Fruit fly (Drosophila melanogaster) whole organism, embryonic: ENCODE results near the gene CG44139.

Experiments used
- B-H1 ChIP-seq: fragments of 200-800 bp; sonication (Bioruptor generic); IDR thresholded peaks from 3 replicates; pipeline ENCODE4 v1.3.6; 2022; ENCODE audit warnings: missing biosample characterization, missing genetic modification characterization
- BEAF-32 ChIP-seq: fragments of 200-800 bp; sonication (Bioruptor generic); optimal IDR thresholded peaks from 3 replicates; lab custom pipeline; 2017; ENCODE audit warnings: missing biosample characterization, missing genetic modification characterization, mild to moderate bottlenecking, moderate library complexity, missing genetic modification reagents
- C15 ChIP-seq: fragments of 200-800 bp; sonication (Bioruptor generic); IDR thresholded peaks from 3 replicates; pipeline ENCODE4 v1.3.6; 2022; ENCODE audit warnings: missing biosample characterization, missing genetic modification characterization
- CG1024 ChIP-seq: fragments of 200-800 bp; sonication (Bioruptor generic); IDR thresholded peaks from 2 replicates; pipeline ENCODE4 v1.3.6; 2022; ENCODE audit warnings: missing biosample characterization, missing genetic modification characterization
- CG10274 ChIP-seq: fragments of 200-800 bp; sonication (Bioruptor generic); optimal IDR thresholded peaks from 3 replicates; lab custom pipeline; 2017; ENCODE audit warnings: missing biosample characterization, mild to moderate bottlenecking, missing genetic modification characterization
- CG10959 ChIP-seq: fragments of 200-800 bp; sonication (Bioruptor generic); IDR thresholded peaks from 2 replicates; pipeline ENCODE4 v1.3.6; 2022; ENCODE audit warnings: missing biosample characterization, missing genetic modification characterization
- CG11085 ChIP-seq: fragments of 200-800 bp; sonication (Bioruptor generic); IDR thresholded peaks from 2 replicates; pipeline ENCODE4 v1.3.6; 2022; ENCODE audit warnings: missing biosample characterization, missing genetic modification characterization
- CG11695 ChIP-seq: fragments of 200-800 bp; sonication (Bioruptor generic); IDR thresholded peaks from 3 replicates; pipeline ENCODE4 v1.3.6; 2022; ENCODE audit warnings: missing biosample characterization, missing genetic modification characterization
- CG12104 ChIP-seq: fragments of 200-800 bp; sonication (Bioruptor generic); optimal IDR thresholded peaks from 3 replicates; lab custom pipeline; 2016; ENCODE audit warnings: missing biosample characterization, missing genetic modification characterization
- CG14965 ChIP-seq: fragments of 200-800 bp; sonication (Bioruptor generic); optimal IDR thresholded peaks from 2 replicates; lab custom pipeline; 2016; ENCODE audit warnings: missing biosample characterization, missing genetic modification characterization, borderline replicate concordance
- CG15269 ChIP-seq: fragments of 200-800 bp; sonication (Bioruptor generic); optimal IDR thresholded peaks from 2 replicates; lab custom pipeline; 2018; ENCODE audit warnings: missing biosample characterization, mild to moderate bottlenecking, missing genetic modification characterization, moderate library complexity
- CG15479 ChIP-seq: fragments of 200-800 bp; sonication (Bioruptor generic); optimal IDR thresholded peaks from 3 replicates; lab custom pipeline; 2019; ENCODE audit warnings: missing biosample characterization, mild to moderate bottlenecking, missing genetic modification characterization, moderate library complexity
- CG15601 ChIP-seq: fragments of 200-800 bp; sonication (Bioruptor generic); optimal IDR thresholded peaks from 3 replicates; lab custom pipeline; 2019; ENCODE audit warnings: missing biosample characterization, mild to moderate bottlenecking, missing genetic modification characterization, moderate library complexity
- CG17359 ChIP-seq: fragments of 200-800 bp; sonication (Bioruptor generic); optimal IDR thresholded peaks from 3 replicates; lab custom pipeline; 2018; ENCODE audit warnings: missing biosample characterization, mild to moderate bottlenecking, missing genetic modification characterization, moderate library complexity
- CG17829 ChIP-seq: fragments of 200-800 bp; optimal IDR thresholded peaks from 2 replicates; lab custom pipeline; 2019; ENCODE audit warnings: missing biosample characterization, mild to moderate bottlenecking, missing genetic modification characterization, moderate library complexity
- CG1792 ChIP-seq: fragments of 200-800 bp; sonication (Bioruptor generic); optimal IDR thresholded peaks from 2 replicates; lab custom pipeline; 2016; ENCODE audit warnings: missing biosample characterization, missing genetic modification characterization
- CG30403 ChIP-seq: fragments of 200-800 bp; sonication (Bioruptor generic); optimal IDR thresholded peaks from 3 replicates; lab custom pipeline; 2016; ENCODE audit warnings: missing biosample characterization, missing genetic modification characterization
- CG32772 ChIP-seq: fragments of 200-800 bp; sonication (Bioruptor generic); IDR thresholded peaks from 2 replicates; pipeline ENCODE4 v1.3.6; 2022; ENCODE audit warnings: missing biosample characterization, missing genetic modification characterization
- CG33213 ChIP-seq: fragments of 200-800 bp; sonication (Bioruptor generic); optimal IDR thresholded peaks from 3 replicates; lab custom pipeline; 2016; ENCODE audit warnings: missing biosample characterization, missing genetic modification characterization
- CG6765 ChIP-seq: fragments of 200-800 bp; sonication (Bioruptor generic); optimal IDR thresholded peaks from 3 replicates; lab custom pipeline; 2017; ENCODE audit warnings: missing biosample characterization, mild to moderate bottlenecking, missing genetic modification characterization
- CG6791 ChIP-seq: fragments of 200-800 bp; sonication (Bioruptor generic); IDR thresholded peaks from 3 replicates; pipeline ENCODE4 v1.3.6; 2022; ENCODE audit warnings: missing biosample characterization, missing genetic modification characterization; ENCODE audit not compliant: partially characterized antibody
- CG8359 ChIP-seq: fragments of 200-800 bp; sonication (Bioruptor generic); optimal IDR thresholded peaks from 2 replicates; lab custom pipeline; 2017; ENCODE audit warnings: missing biosample characterization, mild to moderate bottlenecking, missing genetic modification characterization, borderline replicate concordance
- CG9215 ChIP-seq: fragments of 200-800 bp; sonication (Bioruptor generic); IDR thresholded peaks from 2 replicates; pipeline ENCODE4 v1.3.6; 2022; ENCODE audit warnings: missing biosample characterization, missing genetic modification characterization
- Camta ChIP-seq: fragments of 200-800 bp; sonication (Bioruptor generic); optimal IDR thresholded peaks from 2 replicates; lab custom pipeline; 2016; ENCODE audit warnings: missing biosample characterization, missing genetic modification characterization
- Dbx ChIP-seq: fragments of 200-800 bp; sonication (Bioruptor generic); IDR thresholded peaks from 3 replicates; pipeline ENCODE4 v1.3.6; 2022; ENCODE audit warnings: missing biosample characterization, missing genetic modification characterization
- Dek ChIP-seq: fragments of 200-800 bp; sonication (Bioruptor generic); optimal IDR thresholded peaks from 3 replicates; lab custom pipeline; 2019; ENCODE audit warnings: missing biosample characterization, mild to moderate bottlenecking, missing genetic modification characterization, moderate library complexity
- Doc3 ChIP-seq: fragments of 200-800 bp; sonication (Bioruptor generic); IDR thresholded peaks from 3 replicates; pipeline ENCODE4 v1.3.6; 2022; ENCODE audit warnings: missing biosample characterization, missing genetic modification characterization; ENCODE audit not compliant: partially characterized antibody
- Eip74EF ChIP-seq, 2 experiments: fragments of 200-800 bp in 1 of 2; fragments of >200 bp in 1 of 2; sonication (Bioruptor generic) in 1 of 2; optimal IDR thresholded peaks; 2 replicates each; lab custom pipeline; 2017 to 2019; ENCODE audit warnings: missing biosample characterization in 2 of 2, missing genetic modification characterization in 2 of 2, mild to moderate bottlenecking in 1 of 2, moderate library complexity in 1 of 2
- Ets65A ChIP-seq: fragments of 200-800 bp; sonication (Bioruptor generic); peaks from one replicate; lab custom pipeline; 2016; ENCODE audit warnings: missing biosample characterization, missing genetic modification characterization
- GATAe ChIP-seq: fragments of 200-800 bp; sonication (Bioruptor generic); conservative IDR thresholded peaks from 2 replicates; pipeline ENCODE4 v1.3.6; 2022; ENCODE audit warnings: missing biosample characterization, missing genetic modification characterization
- HHEX ChIP-seq: fragments of 200-800 bp; sonication (Bioruptor generic); optimal IDR thresholded peaks from 3 replicates; lab custom pipeline; 2017; ENCODE audit warnings: missing biosample characterization, mild to moderate bottlenecking, missing genetic modification characterization, missing genetic modification reagents
- MTF-1 ChIP-seq: fragments of 200-800 bp; sonication (Bioruptor generic); optimal IDR thresholded peaks from 2 replicates; lab custom pipeline; 2018; ENCODE audit warnings: missing biosample characterization, mild to moderate bottlenecking, missing genetic modification characterization, borderline replicate concordance
- Myb ChIP-seq: fragments of 200-800 bp; sonication (Bioruptor generic); optimal IDR thresholded peaks from 2 replicates; lab custom pipeline; 2016; ENCODE audit warnings: missing biosample characterization, missing genetic modification characterization
- Sin3A ChIP-seq: fragments of >200 bp; optimal IDR thresholded peaks from 2 replicates; lab custom pipeline; 2018
- Sry-δ ChIP-seq: fragments of 200-800 bp; sonication (Bioruptor generic); optimal IDR thresholded peaks from 2 replicates; lab custom pipeline; 2016; ENCODE audit warnings: missing biosample characterization, missing genetic modification characterization
- cg ChIP-seq: fragments of 200-800 bp; sonication (Bioruptor generic); optimal IDR thresholded peaks from 3 replicates; lab custom pipeline; 2019; ENCODE audit warnings: missing biosample characterization, mild to moderate bottlenecking, missing genetic modification characterization, moderate library complexity
- dati ChIP-seq: fragments of 200-800 bp; sonication (Bioruptor generic); IDR thresholded peaks from 2 replicates; pipeline ENCODE4 v1.3.6; 2022; ENCODE audit warnings: missing biosample characterization, missing genetic modification characterization
- hkb ChIP-seq, 2 experiments: fragments of 200-800 bp in 1 of 2; fragments of >200 bp in 1 of 2; sonication (Bioruptor generic) in 1 of 2; IDR thresholded peaks in 1 of 2; optimal IDR thresholded peaks in 1 of 2; 2 replicates each; pipeline versions ENCODE4 v1.3.6 to Lab custom; 2017 to 2022; ENCODE audit warnings: missing biosample characterization in 1 of 2, missing genetic modification characterization in 1 of 2
- maf-S ChIP-seq: fragments of 200-800 bp; sonication (Bioruptor generic); optimal IDR thresholded peaks from 2 replicates; lab custom pipeline; 2016; ENCODE audit warnings: missing biosample characterization, missing genetic modification characterization
- rib ChIP-seq: fragments of 200-800 bp; sonication (Bioruptor generic); IDR thresholded peaks from 2 replicates; pipeline ENCODE4 v1.3.6; 2022; ENCODE audit warnings: missing biosample characterization, missing genetic modification characterization
- sens ChIP-seq: fragments of 200-800 bp; sonication (Bioruptor generic); peaks from one replicate; lab custom pipeline; 2016; ENCODE audit warnings: missing biosample characterization, missing genetic modification characterization
- sob ChIP-seq: fragments of 200-800 bp; sonication (Bioruptor generic); IDR thresholded peaks from 2 replicates; pipeline ENCODE4 v1.3.6; 2022; ENCODE audit warnings: missing biosample characterization, missing genetic modification characterization
- sr ChIP-seq: fragments of 200-800 bp; sonication (Bioruptor generic); IDR thresholded peaks from 3 replicates; pipeline ENCODE4 v1.3.6; 2022; ENCODE audit warnings: missing biosample characterization, missing genetic modification characterization
- stwl ChIP-seq: fragments of 200-800 bp; sonication (Bioruptor generic); optimal IDR thresholded peaks from 3 replicates; lab custom pipeline; 2018; ENCODE audit warnings: missing biosample characterization, mild to moderate bottlenecking, missing genetic modification characterization, moderate library complexity
- sug ChIP-seq: fragments of 200-800 bp; optimal IDR thresholded peaks from 2 replicates; lab custom pipeline; 2019; ENCODE audit warnings: missing biosample characterization, mild to moderate bottlenecking, missing genetic modification characterization, moderate library complexity
- tap ChIP-seq: fragments of 200-800 bp; optimal IDR thresholded peaks from 3 replicates; lab custom pipeline; 2019; ENCODE audit warnings: missing biosample characterization, mild to moderate bottlenecking, missing genetic modification characterization, moderate library complexity
- toy ChIP-seq: fragments of 200-800 bp; sonication (Bioruptor generic); IDR thresholded peaks from 2 replicates; pipeline ENCODE4 v1.3.6; 2022; ENCODE audit warnings: missing biosample characterization, missing genetic modification characterization
- trh ChIP-seq: fragments of 200-800 bp; sonication (Bioruptor generic); optimal IDR thresholded peaks from 2 replicates; lab custom pipeline; 2016; ENCODE audit warnings: missing biosample characterization, missing genetic modification characterization
- vvl ChIP-seq: fragments of 200-800 bp; sonication (Bioruptor generic); IDR thresholded peaks from 2 replicates; pipeline ENCODE4 v1.3.6; 2022; ENCODE audit warnings: missing biosample characterization, missing genetic modification characterization
- zf30C ChIP-seq: fragments of 200-800 bp; sonication (Bioruptor generic); optimal IDR thresholded peaks from 3 replicates; lab custom pipeline; 2018; ENCODE audit warnings: missing biosample characterization, mild to moderate bottlenecking, missing genetic modification characterization

CG44139 gene

DNA sequence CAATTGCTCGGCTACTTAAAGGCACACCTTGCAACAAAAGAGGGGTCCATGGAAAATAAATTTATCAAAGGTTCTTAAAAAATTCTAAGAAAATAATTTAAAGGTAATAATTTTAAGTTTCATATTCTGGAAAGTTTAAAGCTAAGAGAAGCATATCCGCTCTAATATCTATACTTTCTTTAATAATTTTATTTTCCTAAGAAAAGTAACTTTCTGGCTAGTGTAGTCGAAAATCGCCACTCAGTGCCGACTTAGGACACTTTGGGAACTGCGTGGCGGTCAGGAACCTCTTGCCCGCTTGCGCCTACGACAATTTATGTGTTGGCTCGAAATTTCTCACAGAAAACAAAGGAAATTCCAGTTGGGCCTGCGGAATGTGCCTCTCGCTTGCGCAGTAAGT is 41.8 kb downstream of the CG44139 start:
- TF ChIP-seq Doc3 (GFP tag; lab: Robert Waterston, UW), result no peak
- TF ChIP-seq CG17829 (tag; lab: Kevin White, UChicago), result no peak
- TF ChIP-seq MTF-1 (GFP tag; lab: Kevin White, UChicago), result no peak
- no peak for TF ChIP-seq zf30C (GFP tag; lab: Kevin White, UChicago)
- TF ChIP-seq Sin3A, result no peak
- TF ChIP-seq Camta (GFP tag; lab: Kevin White, UChicago), result no peak
- TF ChIP-seq Sry-δ (GFP tag; lab: Kevin White, UChicago), result no peak
- no peak for TF ChIP-seq CG1024 (GFP tag; lab: Robert Waterston, UW)
- TF ChIP-seq sr, result no peak
- no peak for TF ChIP-seq maf-S (GFP tag; lab: Kevin White, UChicago)
- TF ChIP-seq toy (GFP tag; lab: Robert Waterston, UW), result no peak
- no peak for TF ChIP-seq dati (GFP tag; lab: Robert Waterston, UW)
- TF ChIP-seq CG33213 (GFP tag; lab: Kevin White, UChicago), result no peak
- TF ChIP-seq CG32772, result no peak
- TF ChIP-seq Dbx (GFP tag; lab: Robert Waterston, UW), result no peak
- TF ChIP-seq sug, result no peak
- TF ChIP-seq tap, result no peak
- TF ChIP-seq trh (GFP tag; lab: Kevin White, UChicago), result no peak
- TF ChIP-seq cg (GFP tag; lab: Kevin White, UChicago), result no peak
- TF ChIP-seq vvl (GFP tag; lab: Robert Waterston, UW), result no peak
- TF ChIP-seq, all 482 proteins: peak for 0

DNA sequence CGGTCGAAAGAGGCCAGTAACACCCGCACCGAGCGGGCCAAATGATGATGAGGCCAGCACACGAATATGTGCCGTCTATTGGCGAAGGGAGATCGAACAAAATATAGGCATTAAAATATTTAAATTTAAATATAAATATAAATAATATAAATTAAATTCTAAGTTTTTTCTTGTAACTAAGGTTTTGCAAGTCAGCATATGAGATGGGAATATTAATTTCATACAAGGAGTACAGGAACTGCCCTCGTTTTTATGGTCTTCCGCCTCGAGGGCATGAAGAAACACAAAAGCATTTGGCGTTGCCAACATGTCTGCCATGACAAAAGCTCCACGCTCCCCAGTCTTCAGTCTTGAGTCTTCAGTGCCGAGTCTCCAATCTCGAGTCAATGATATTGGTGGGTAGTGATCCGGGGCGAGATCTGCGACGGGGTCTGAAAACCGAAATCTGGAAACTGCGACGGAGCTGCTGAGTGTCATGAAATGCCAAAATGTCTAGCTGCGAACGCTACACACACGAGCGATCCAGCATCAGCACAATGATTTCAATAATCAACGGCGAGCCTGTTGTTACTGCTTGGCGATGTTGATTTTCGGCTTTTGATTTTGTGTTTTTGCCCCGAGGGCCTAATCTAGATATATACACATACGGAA is 43.2 kb downstream of the CG44139 start:
- TF ChIP-seq Eip74EF (GFP tag; optimal IDR thresholded peaks at IDR 0.05; lab: Kevin White, UChicago) (no peak), CG15269 (tag; lab: Kevin White, UChicago) (peak; percentile 58), Ets65A (peak; percentile 42), CG6765 (no peak), CG9215 (GFP tag; lab: Robert Waterston, UW) (peak; percentile 42; the same call in 1 of the 2 replicates), rib (0 out of 2 replicates have a peak, but pooled peaks have one; percentile 21), CG15601 (no peak), B-H1 (GFP tag; lab: Robert Waterston, UW) (no peak), GATAe (no peak), CG17359 (tag; lab: Kevin White, UChicago) (peak; percentile 31), CG15479 (GFP tag; lab: Kevin White, UChicago) (no peak), CG32772 (peak; percentile 62), CG30403 (no peak), CG12104 (GFP tag; lab: Kevin White, UChicago) (no peak), CG10274 (no peak), CG11695 (GFP tag; lab: Robert Waterston, UW) (no peak), C15 (GFP tag; lab: Robert Waterston, UW) (no peak), sens (GFP tag; lab: Kevin White, UChicago) (no peak), stwl (tag; lab: Kevin White, UChicago) (no peak), sob (GFP tag; lab: Robert Waterston, UW) (peak; percentile 60), BEAF-32 (GFP tag; lab: Kevin White, UChicago) (no peak), CG10959 (GFP tag; lab: Robert Waterston, UW) (no peak), hkb (optimal IDR thresholded peaks at IDR 0.05; lab: Kevin White, UChicago) (no peak), hkb (GFP tag; IDR thresholded peaks at IDR 0.05; lab: Robert Waterston, UW) (peak; percentile 39; the same call in 1 of the 2 replicates), CG14965 (GFP tag; lab: Kevin White, UChicago) (no peak), CG1792 (no peak), CG11085 (GFP tag; lab: Robert Waterston, UW) (no peak), Dek (tag; lab: Kevin White, UChicago) (peak; percentile 13), CG8359 (GFP tag; lab: Kevin White, UChicago) (no peak), CG6791 (GFP tag; lab: Robert Waterston, UW) (no peak), HHEX (GFP tag; lab: Kevin White, UChicago) (no peak), Myb (GFP tag; lab: Kevin White, UChicago) (no peak)
